Worm (Caenorhabditis elegans) whole organism, L4 larva: ENCODE measurements around the gene tsp-11.

Experiments used
- F26F4.8 ChIP-seq: fragments of 200-800 bp; sonication (Bioruptor generic); conservative IDR thresholded peaks from 2 replicates; pipeline ENCODE4 v1.3.6; 2022; ENCODE audit warnings: missing genetic modification characterization, missing compliant biosample characterization
- F44E2.7 ChIP-seq: fragments of 200-800 bp; sonication (Bioruptor generic); IDR thresholded peaks from 2 replicates; pipeline ENCODE4 v2.1.2; 2022; ENCODE audit warnings: missing genetic modification characterization, missing compliant biosample characterization
- R02D3.7 ChIP-seq: fragments of 150-350 bp; sonication (generic microtip); optimal IDR thresholded peaks from 3 replicates; lab custom pipeline; 2014; ENCODE audit warnings: missing biosample characterization, missing genetic modification characterization
- Y48G9A.11 ChIP-seq: fragments of 200-800 bp; sonication (Bioruptor generic); IDR thresholded peaks from 2 replicates; pipeline ENCODE4 v1.3.6; 2022; ENCODE audit warnings: missing genetic modification reagents, missing genetic modification characterization, missing compliant biosample characterization
- ZK546.5 ChIP-seq, 2 experiments: sonication (generic microtip); optimal IDR thresholded peaks; 2 replicates each; lab custom pipeline; 2017; ENCODE audit warnings: missing biosample characterization in 2 of 2, missing genetic modification characterization in 2 of 2
- ama-1 ChIP-seq: fragments of 150-350 bp; optimal IDR thresholded peaks from 2 replicates; lab custom pipeline; 2014; ENCODE audit warnings: inconsistent platforms, mixed read lengths
- ces-1 ChIP-seq: fragments of 150-350 bp; sonication (generic microtip); optimal IDR thresholded peaks from 4 replicates; lab custom pipeline; 2014; ENCODE audit warnings: missing biosample characterization, missing genetic modification reagents, missing genetic modification characterization
- daf-19 ChIP-seq: fragments of 200-800 bp; sonication (Bioruptor generic); conservative IDR thresholded peaks from 2 replicates; pipeline ENCODE4 v1.3.6; 2022; ENCODE audit warnings: missing genetic modification characterization, missing compliant biosample characterization
- nhr-76 ChIP-seq: fragments of 150-350 bp; optimal IDR thresholded peaks from 2 replicates; lab custom pipeline; 2014; ENCODE audit warnings: missing biosample characterization, missing genetic modification characterization
- snpc-1.2 ChIP-seq: fragments of 200-800 bp; sonication (Bioruptor generic); IDR thresholded peaks from 2 replicates; pipeline ENCODE4 v1.3.6; 2022; ENCODE audit warnings: missing genetic modification reagents, missing genetic modification characterization, missing compliant biosample characterization
- ztf-11 ChIP-seq: fragments of 150-350 bp; optimal IDR thresholded peaks from 2 replicates; lab custom pipeline; 2014; ENCODE audit warnings: missing biosample characterization, missing genetic modification characterization

DNA sequence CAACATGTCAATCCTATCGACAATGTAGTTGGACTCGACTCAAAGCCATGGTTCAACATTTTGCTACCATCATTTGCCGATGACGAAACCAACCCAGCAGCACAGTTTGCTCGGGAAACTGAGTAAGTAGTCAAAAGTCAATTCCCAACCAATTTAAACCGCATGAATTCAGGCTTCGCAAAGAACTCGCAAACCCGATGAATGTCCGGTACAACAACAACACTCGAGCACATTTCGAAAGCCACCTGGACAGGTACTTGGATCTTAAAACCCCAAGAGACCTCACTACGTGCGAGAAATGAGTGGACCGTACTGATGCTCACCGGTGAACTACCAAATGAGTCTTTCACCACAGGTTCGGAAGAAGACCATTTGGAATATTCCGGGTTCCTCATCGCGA, 31.1 kb downstream of the tsp-11 start:
- TF ChIP-seq R02D3.7 (tag; lab: Kevin White, UChicago), result no peak
- no peak for TF ChIP-seq nhr-76 (tag; lab: Kevin White, UChicago)
- no peak for TF ChIP-seq daf-19 (GFP tag; lab: Robert Waterston, UW)
- TF ChIP-seq ama-1 (lab: Kevin White, UChicago), result no peak
- TF ChIP-seq F26F4.8, result no peak
- no peak for TF ChIP-seq ztf-11 (tag; lab: Kevin White, UChicago)
- TF ChIP-seq snpc-1.2, result no peak
- TF ChIP-seq Y48G9A.11 (GFP tag; lab: Robert Waterston, UW), result no peak
- no peak for TF ChIP-seq ZK546.5 (tag; optimal IDR thresholded peaks at IDR 0.05; lab: Kevin White, UChicago)
- TF ChIP-seq F44E2.7 (GFP tag; lab: Robert Waterston, UW), result no peak
- no peak for TF ChIP-seq ces-1 (GFP tag; lab: Kevin White, UChicago)
